Fruit fly (Drosophila melanogaster): Measurements from ENCODE around the gene wdb.

dm6 chr3R:27547378-27547949 lies 34.6 kb downstream of the wdb start:
- TF ChIP-seq CG12605 (GFP tag; IDR thresholded peaks at IDR 0.05): no peak
- TF ChIP-seq Pif1A (GFP tag; optimal IDR thresholded peaks at IDR 0.05): no peak
- TF ChIP-seq Ets98B (GFP tag; IDR thresholded peaks at IDR 0.05): no peak
- TF ChIP-seq gl (tag; optimal IDR thresholded peaks at IDR 0.05): no peak
- TF ChIP-seq CG34367 (tag; optimal IDR thresholded peaks at IDR 0.05): no peak
- TF ChIP-seq Snoo (tag; optimal IDR thresholded peaks at IDR 0.05): no peak
- no peak for TF ChIP-seq CG8301 (tag; optimal IDR thresholded peaks at IDR 0.05)
- no peak for TF ChIP-seq CG17806 (tag; optimal IDR thresholded peaks at IDR 0.05)
- no peak for TF ChIP-seq CG4496 (GFP tag; IDR thresholded peaks at IDR 0.05)
- TF ChIP-seq CG32121 (GFP tag; IDR thresholded peaks at IDR 0.05): no peak
- no peak for TF ChIP-seq CG15710 (tag; optimal IDR thresholded peaks at IDR 0.05)

Data from whole organism, pupa.